Worm (Caenorhabditis elegans) whole organism, young adult: ENCODE results near the gene cox-18.

Experiments used
- dpl-1 ChIP-seq: fragments of 150-350 bp; optimal IDR thresholded peaks from 2 replicates; lab custom pipeline; 2014; ENCODE audit warnings: missing biosample characterization, missing genetic modification reagents, missing genetic modification characterization
- hmg-20 ChIP-seq: fragments of 200-800 bp; sonication (Bioruptor generic); IDR thresholded peaks from 2 replicates; pipeline ENCODE4 v1.3.6; 2022; ENCODE audit warnings: missing genetic modification reagents, missing genetic modification characterization, missing compliant biosample characterization
- lin-40 ChIP-seq: sonication (generic microtip); optimal IDR thresholded peaks from 2 replicates; lab custom pipeline; 2016; ENCODE audit warnings: missing genetic modification characterization, mild to moderate bottlenecking, missing compliant biosample characterization, missing genotype, missing genetic modification reagents
- nhr-80 ChIP-seq: sonication (generic microtip); optimal IDR thresholded peaks from 2 replicates; lab custom pipeline; 2016; ENCODE audit warnings: missing genetic modification characterization, missing compliant biosample characterization
- rcor-1 ChIP-seq: fragments of 200-800 bp; sonication (Bioruptor generic); IDR thresholded peaks from 2 replicates; pipeline ENCODE4 v1.3.6; 2022; ENCODE audit warnings: missing genetic modification reagents, missing genetic modification characterization, missing compliant biosample characterization
- rpc-1 ChIP-seq, 2 experiments: fragments of 150-350 bp in 1 of 2; sonication (generic microtip) in 1 of 2; optimal IDR thresholded peaks; 2 replicates each; lab custom pipeline; 2014 to 2018; ENCODE audit warnings: missing biosample characterization in 1 of 2, missing genetic modification characterization in 1 of 2, missing genetic modification reagents in 1 of 2, missing genotype in 1 of 2
- snpc-1.3 ChIP-seq: sonication (generic microtip); optimal IDR thresholded peaks from 2 replicates; lab custom pipeline; 2017; ENCODE audit warnings: missing genetic modification characterization, mild to moderate bottlenecking, missing compliant biosample characterization, antibody characterized with exemption, moderate library complexity, missing genotype, missing genetic modification reagents; ENCODE audit not compliant: insufficient read depth
- tbp1 ChIP-seq: fragments of 200-800 bp; sonication (Bioruptor generic); optimal IDR thresholded peaks from 2 replicates; lab custom pipeline; 2018; ENCODE audit warnings: mild to moderate bottlenecking, missing genetic modification characterization, missing compliant biosample characterization

cox-18 gene

DNA sequence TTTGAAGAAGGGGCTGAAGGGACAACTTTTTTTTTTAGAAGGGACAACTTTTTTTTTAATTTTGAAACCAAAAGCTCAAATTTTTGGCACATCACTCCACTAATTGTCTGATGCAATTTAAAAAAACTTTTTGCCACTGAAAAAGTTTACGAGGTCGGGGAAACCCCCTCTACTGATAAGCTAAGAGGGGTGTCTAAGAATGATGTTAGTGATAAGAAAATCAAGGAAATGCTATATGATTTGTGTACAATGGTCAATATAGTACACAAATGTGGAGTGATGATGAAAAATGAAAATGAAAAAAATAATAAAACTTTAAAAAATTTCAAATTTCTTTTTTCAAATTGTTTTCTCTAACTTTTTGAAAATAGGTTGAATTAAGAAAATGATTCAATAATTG lies 50.3 kb downstream of the cox-18 start:
- TF ChIP-seq rcor-1 (GFP tag; lab: Robert Waterston, UW) (no peak), snpc-1.3 (tag; lab: Kevin White, UChicago) (no peak), nhr-80 (tag; lab: Kevin White, UChicago) (peak; percentile 71)

DNA sequence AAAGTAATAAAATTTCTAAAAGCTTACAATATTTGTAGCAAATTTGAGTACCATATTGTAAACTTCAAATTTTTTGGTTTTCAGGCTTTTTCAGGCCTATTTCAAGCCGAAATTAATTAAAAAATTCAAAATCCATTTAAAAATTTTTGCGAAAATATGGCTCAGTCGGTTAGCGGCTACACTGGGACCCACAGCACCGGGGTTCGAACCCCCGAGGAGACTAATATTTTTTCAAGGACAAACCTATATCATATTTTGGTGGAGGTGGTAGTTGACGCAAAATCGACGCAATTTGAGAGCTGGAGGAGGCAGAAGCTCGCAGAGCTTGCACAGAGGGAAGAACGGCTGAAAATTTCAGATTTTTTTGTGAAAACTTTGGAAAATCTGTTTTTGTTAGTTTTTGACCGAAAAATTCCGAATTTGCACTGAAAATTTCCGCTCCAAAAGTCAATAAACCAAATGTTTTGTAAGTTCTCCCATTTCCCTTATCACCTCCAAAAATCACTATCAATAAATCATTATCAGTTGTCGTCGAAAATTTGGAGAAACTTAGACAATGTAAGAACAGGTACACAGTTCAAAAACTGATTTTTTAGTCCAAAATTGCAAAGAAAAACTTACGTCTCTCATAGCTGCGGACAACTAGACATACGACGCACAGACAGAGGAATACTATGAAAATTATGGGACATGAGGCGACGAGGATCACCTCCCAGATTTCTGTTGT lies 51.3 kb downstream of the cox-18 start:
- TF ChIP-seq nhr-80 (tag; lab: Kevin White, UChicago), result peak; percentile 39
- TF ChIP-seq rpc-1 (optimal IDR thresholded peaks at IDR 0.05; lab: Kevin White, UChicago), result peak; percentile 8
- peak; percentile 61 for TF ChIP-seq rpc-1 (tag; optimal IDR thresholded peaks at IDR 0.05; lab: Kevin White, UChicago)
- no peak for TF ChIP-seq lin-40
- TF ChIP-seq hmg-20 (GFP tag; lab: Robert Waterston, UW), result no peak
- TF ChIP-seq dpl-1, result no peak
- peak; percentile 42 for TF ChIP-seq tbp1 (GFP tag; lab: Kevin White, UChicago)
